Worm (Caenorhabditis elegans): ENCODE results near the gene E02H9.7.
"Not testable (repeated sequence)": the region's sequence is repeated elsewhere in the genome, so short reads cannot be mapped to it uniquely, and the experiment has no call there.

E02H9.7 gene

DNA sequence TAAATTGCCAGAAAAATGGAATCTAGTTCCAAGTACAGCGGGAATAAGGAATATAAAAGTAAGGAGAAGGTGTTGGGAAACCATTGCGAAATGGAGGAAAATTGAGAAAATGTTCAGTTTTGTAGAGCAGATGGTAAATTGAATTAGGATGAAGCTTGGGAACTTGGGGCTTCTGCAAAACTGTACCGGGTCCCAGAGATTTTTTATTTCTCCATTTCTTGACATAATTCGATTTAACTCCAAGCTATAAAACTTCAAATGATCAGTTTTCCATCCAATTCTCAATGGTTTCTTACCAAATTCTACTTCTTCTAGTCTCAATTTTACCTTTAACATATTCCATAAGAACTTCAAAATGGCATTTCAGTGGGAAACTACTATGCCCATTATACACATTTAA is 22.7 kb upstream of the E02H9.7 start, which contains the start of the genes E02H9.9 and E02H9.1:
Gene E02H9.9, minus strand, starts transcription at position 101 of the 400 bp plus-strand sequence.
Gene E02H9.1, plus strand, starts transcription at position 285 of the 400 bp plus-strand sequence.
- TF ChIP-seq ceh-14 (tag; optimal IDR thresholded peaks at IDR 0.05) = no peak

ce11 chrIII:2458742-2459141 is 13.3 kb upstream of the E02H9.7 start, which contains the start of gene E02H9.3:
E02H9.3 (plus strand) TSS chrIII:2459042.
- TF ChIP-seq nfya-1, ceh-48, K02D7.2 (tag; optimal IDR thresholded peaks at IDR 0.05): not testable (repeated sequence)

- TF ChIP-seq syd-9 (tag; optimal IDR thresholded peaks at IDR 0.05) (peak; percentile 16), sdc-2 (tag; optimal IDR thresholded peaks at IDR 0.05) (peak; percentile 30), hlh-6 (tag; optimal IDR thresholded peaks at IDR 0.05) (peak; percentile 15), dve-1 (tag; optimal IDR thresholded peaks at IDR 0.05) (peak; percentile 26)
These were observed 10.0 kb upstream of the E02H9.7 start for ce11 chrIII:2455456-2455855.

- TF ChIP-seq sox-4 (tag; optimal IDR thresholded peaks at IDR 0.05) = no peak
- no peak for TF ChIP-seq sox-2 (GFP tag; IDR thresholded peaks at IDR 0.05)
- TF ChIP-seq ceh-48 (tag; optimal IDR thresholded peaks at IDR 0.05) = no peak
- no peak for TF ChIP-seq ceh-45 (GFP tag; IDR thresholded peaks at IDR 0.05)
- TF ChIP-seq syd-9 (tag; optimal IDR thresholded peaks at IDR 0.05) = no peak
- TF ChIP-seq ztf-16 (tag; optimal IDR thresholded peaks at IDR 0.05) = no peak
- no peak for TF ChIP-seq unc-42 (tag; optimal IDR thresholded peaks at IDR 0.05)
- no peak for TF ChIP-seq ref-2 (tag; optimal IDR thresholded peaks at IDR 0.05)
- no peak for TF ChIP-seq ceh-30 (tag; optimal IDR thresholded peaks at IDR 0.05)
- no peak for TF ChIP-seq ama-1 (optimal IDR thresholded peaks at IDR 0.05)
- no peak for TF ChIP-seq ceh-14 (tag; optimal IDR thresholded peaks at IDR 0.05)
- no peak for TF ChIP-seq pros-1 (tag; optimal IDR thresholded peaks at IDR 0.05)
These were observed 9.4 kb upstream of the E02H9.7 start, which contains the start of gene nhr-121 for ce11 chrIII:2454757-2455306. nhr-121 (minus strand) TSS chrIII:2454807.

DNA sequence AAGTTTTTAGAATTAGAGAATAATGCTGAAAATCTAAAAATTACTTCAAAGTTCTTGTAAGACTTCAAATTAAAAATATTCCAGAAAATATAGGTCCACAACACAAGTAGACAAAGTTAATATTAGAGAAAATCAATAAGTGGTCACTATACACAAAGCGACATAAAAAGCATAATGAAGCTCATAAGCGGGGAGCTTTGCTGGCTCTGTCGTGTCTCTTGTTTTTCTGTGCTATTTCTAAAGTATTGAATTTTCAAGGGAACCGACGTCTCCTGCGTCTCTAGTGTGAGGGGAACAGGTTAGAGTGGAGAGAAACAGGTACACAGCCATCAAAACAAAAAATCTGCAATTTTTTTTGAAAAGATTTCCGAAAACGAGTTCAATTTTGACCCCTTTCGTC is 6.9 kb downstream of the E02H9.7 start, which contains the start of gene E02H9.13:
Gene E02H9.13, minus strand, starts transcription at position 199 of the 400 bp plus-strand sequence.
- TF ChIP-seq odd-2 (tag; optimal IDR thresholded peaks at IDR 0.05) (no peak), ceh-48 (tag; optimal IDR thresholded peaks at IDR 0.05) (peak; percentile 89)

ce11 chrIII:2435805-2436204 is 9.7 kb downstream of the E02H9.7 start, which contains the start of gene E02H9.6:
E02H9.6 (plus strand) TSS chrIII:2436105.
- TF ChIP-seq madf-2 (tag; optimal IDR thresholded peaks at IDR 0.05); ceh-19 (GFP tag; optimal IDR thresholded peaks at IDR 0.05); Y22D7AL.16 (tag; optimal IDR thresholded peaks at IDR 0.05): not testable (repeated sequence)

DNA sequence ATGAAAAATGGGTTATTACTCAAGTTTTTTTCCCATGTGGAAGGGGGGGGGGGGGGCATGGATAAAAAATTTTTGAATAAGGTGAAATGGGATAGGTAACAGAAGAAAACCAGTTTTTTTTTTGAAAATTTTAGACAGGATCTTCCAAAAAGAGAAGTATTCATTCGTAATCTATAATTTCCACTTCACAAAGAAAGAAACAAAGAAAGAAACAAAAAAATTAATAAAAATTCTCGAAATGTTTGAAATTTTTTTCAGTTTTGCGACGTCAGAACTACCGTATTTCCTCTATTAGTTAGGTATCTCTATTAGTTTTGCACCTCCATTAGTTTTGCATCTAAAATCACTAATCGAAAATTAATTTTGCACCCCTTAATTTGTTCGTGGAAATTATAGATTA is 10.1 kb downstream of the E02H9.7 start, which contains the start of gene W04B5.6:
Gene W04B5.6, minus strand, starts transcription at position 101 of the 400 bp plus-strand sequence.
- not testable (repeated sequence) for TF ChIP-seq pax-1, lim-6, ets-4 (tag; optimal IDR thresholded peaks at IDR 0.05)

DNA sequence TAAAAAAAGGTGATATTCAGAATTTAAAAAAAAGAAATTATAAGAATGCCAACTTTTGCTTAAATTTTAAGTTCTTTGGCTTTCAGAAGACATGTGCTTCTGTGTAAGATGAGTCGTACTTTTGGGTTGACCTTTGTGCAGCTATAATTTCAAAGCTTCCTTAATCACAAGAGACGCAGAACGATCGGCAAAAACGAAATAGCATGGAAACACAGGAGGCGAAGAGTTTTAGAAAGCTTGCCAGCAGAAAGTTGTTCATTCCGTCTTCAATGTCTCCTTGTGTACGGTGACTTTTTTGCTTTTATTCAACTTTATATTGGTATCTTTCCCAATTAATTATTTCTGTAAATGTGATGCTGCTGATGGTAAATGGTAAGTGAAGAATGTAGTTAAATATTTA is 12.5 kb downstream of the E02H9.7 start:
- TF ChIP-seq fkh-6 (tag; optimal IDR thresholded peaks at IDR 0.05) = no peak
- no peak for TF ChIP-seq pha-4 (tag; optimal IDR thresholded peaks at IDR 0.05)
- no peak for TF ChIP-seq fkh-10 (GFP tag; optimal IDR thresholded peaks at IDR 0.05)
- TF ChIP-seq nfya-1 (tag; optimal IDR thresholded peaks at IDR 0.05) = no peak
- no peak for TF ChIP-seq sox-2 (GFP tag; IDR thresholded peaks at IDR 0.05)
- no peak for TF ChIP-seq ceh-31 (tag; optimal IDR thresholded peaks at IDR 0.05)
- no peak for TF ChIP-seq dve-1 (tag; optimal IDR thresholded peaks at IDR 0.05)
- TF ChIP-seq ceh-19 (GFP tag; optimal IDR thresholded peaks at IDR 0.05) = no peak
- no peak for TF ChIP-seq pha-2 (tag; optimal IDR thresholded peaks at IDR 0.05)
- TF ChIP-seq pat-9 (tag; optimal IDR thresholded peaks at IDR 0.05) = no peak
